Worm (Caenorhabditis elegans): ENCODE results near the gene str-240.
A peak's percentile ranks its signal among the peaks of the same experiment; 100 is the strongest.

Gene str-240

ce11 chrV:1527985-1528384 lies 6.2 kb upstream of the str-240 start, which contains the start of gene str-236:
Gene str-236, minus strand, starts transcription at chrV:1528085.
- TF ChIP-seq skn-1 (tag; optimal IDR thresholded peaks at IDR 0.05) (no peak), dmd-9 (GFP tag; IDR thresholded peaks at IDR 0.05) (no peak), cey-2 (tag; optimal IDR thresholded peaks at IDR 0.05; ENCODE audit: borderline replicate concordance, insufficient read depth) (no peak), php-3 (GFP tag; IDR thresholded peaks at IDR 0.05) (no peak), mxl-2 (GFP tag; conservative IDR thresholded peaks at IDR 0.05) (no peak), nhr-11 (tag; optimal IDR thresholded peaks at IDR 0.05) (no peak), nhr-6 (tag; optimal IDR thresholded peaks at IDR 0.05) (no peak), T20F7.1 (GFP tag; optimal IDR thresholded peaks at IDR 0.05) (no peak), F49E8.2 (tag; optimal IDR thresholded peaks at IDR 0.05; ENCODE audit: borderline replicate concordance) (no peak), F44E2.7 (GFP tag; IDR thresholded peaks at IDR 0.05) (no peak), madf-5 (GFP tag; IDR thresholded peaks at IDR 0.05) (no peak), ama-1 (optimal IDR thresholded peaks at IDR 0.05) (no peak), daf-8 (GFP tag; IDR thresholded peaks at IDR 0.05) (no peak), Y105C5A.15 (GFP tag; IDR thresholded peaks at IDR 0.05) (no peak), saeg-2 (GFP tag; IDR thresholded peaks at IDR 0.05) (no peak), ces-1 (GFP tag; optimal IDR thresholded peaks at IDR 0.05) (no peak), lin-38 (GFP tag; IDR thresholded peaks at IDR 0.05) (no peak)

ce11 chrV:1522485-1522884 lies 740 bp upstream of the str-240 start, which contains the start of gene str-243:
Gene str-243, plus strand, starts transcription at chrV:1522785.
- no peak for TF ChIP-seq hif-1 (tag; optimal IDR thresholded peaks at IDR 0.05)
- no peak for TF ChIP-seq Y105C5A.15 (GFP tag; IDR thresholded peaks at IDR 0.05)
- TF ChIP-seq nhr-41 (GFP tag; IDR thresholded peaks at IDR 0.05) = no peak
- TF ChIP-seq dmd-9 (GFP tag; IDR thresholded peaks at IDR 0.05) = no peak
- no peak for TF ChIP-seq pqm-1 (tag; optimal IDR thresholded peaks at IDR 0.05)
- no peak for TF ChIP-seq ceh-28 (tag; optimal IDR thresholded peaks at IDR 0.05)
- no peak for TF ChIP-seq rbr-2 (tag; optimal IDR thresholded peaks at IDR 0.05)
- TF ChIP-seq ceh-44 (GFP tag; IDR thresholded peaks at IDR 0.05) = no peak
- TF ChIP-seq attf-4 (tag; optimal IDR thresholded peaks at IDR 0.05) = no peak
- no peak for TF ChIP-seq D1046.2 (GFP tag; IDR thresholded peaks at IDR 0.05)
- no peak for TF ChIP-seq mep-1 (tag; optimal IDR thresholded peaks at IDR 0.05)
- no peak for TF ChIP-seq ceh-20 (GFP tag; IDR thresholded peaks at IDR 0.05)
- TF ChIP-seq spr-1 (tag; optimal IDR thresholded peaks at IDR 0.05) = no peak
- TF ChIP-seq daf-16 (GFP tag; optimal IDR thresholded peaks at IDR 0.05) = no peak
- TF ChIP-seq daf-16 (tag; optimal IDR thresholded peaks at IDR 0.05) = no peak
- TF ChIP-seq dmd-8 (GFP tag; IDR thresholded peaks at IDR 0.05) = no peak
- TF ChIP-seq mxl-3 (GFP tag; optimal IDR thresholded peaks at IDR 0.05) = no peak

ce11 chrV:1511537-1511936 lies 10.2 kb downstream of the str-240 start, which contains the start of gene nhr-260:
Gene nhr-260, minus strand, starts transcription at chrV:1511637.
- no peak for TF ChIP-seq cey-2 (tag; optimal IDR thresholded peaks at IDR 0.05; ENCODE audit: borderline replicate concordance, insufficient read depth)
- TF ChIP-seq Y48G9A.11 (GFP tag; IDR thresholded peaks at IDR 0.05) = no peak
- TF ChIP-seq madf-5 (GFP tag; IDR thresholded peaks at IDR 0.05) = no peak

- TF ChIP-seq lir-3 (tag; optimal IDR thresholded peaks at IDR 0.05) = no peak
- no peak for TF ChIP-seq skn-1 (tag; optimal IDR thresholded peaks at IDR 0.05)
- TF ChIP-seq F37D6.2 (tag; optimal IDR thresholded peaks at IDR 0.05) = no peak
These were observed 15.8 kb downstream of the str-240 start, which contains the start of gene sru-28 for ce11 chrV:1505995-1506394. Gene sru-28, plus strand, starts transcription at chrV:1506295.

ce11 chrV:1499140-1499539 lies 22.6 kb downstream of the str-240 start, which contains the start of gene sru-27:
Gene sru-27, plus strand, starts transcription at chrV:1499440.
- TF ChIP-seq set-16 (GFP tag; IDR thresholded peaks at IDR 0.05) (no peak), daf-19 (GFP tag; conservative IDR thresholded peaks at IDR 0.05) (no peak), hmg-1.1 (GFP tag; IDR thresholded peaks at IDR 0.05) (no peak), dmd-9 (GFP tag; IDR thresholded peaks at IDR 0.05) (no peak), unc-62 (GFP tag; optimal IDR thresholded peaks at IDR 0.05 in 1 of 2) (peak in 1 of 2 experiments; percentile 23), unc-62 (tag; optimal IDR thresholded peaks at IDR 0.05) (no peak)
